Fruit fly (Drosophila melanogaster) whole organism, embryonic: ENCODE results near the gene dib.

Experiments used
- Atf6 ChIP-seq: fragments of 200-800 bp; sonication (Bioruptor generic); IDR thresholded peaks from 2 replicates; pipeline ENCODE4 v1.3.6; 2022; ENCODE audit warnings: missing biosample characterization, missing genetic modification characterization
- C15 ChIP-seq: fragments of 200-800 bp; sonication (Bioruptor generic); IDR thresholded peaks from 3 replicates; pipeline ENCODE4 v1.3.6; 2022; ENCODE audit warnings: missing biosample characterization, missing genetic modification characterization
- CG10209 ChIP-seq: fragments of 200-800 bp; sonication (Bioruptor generic); optimal IDR thresholded peaks from 3 replicates; lab custom pipeline; 2017; ENCODE audit warnings: missing biosample characterization, mild to moderate bottlenecking, missing genetic modification characterization, missing genetic modification reagents
- CG10321 ChIP-seq: fragments of 200-800 bp; sonication (Bioruptor generic); IDR thresholded peaks from 2 replicates; pipeline ENCODE4 v1.3.6; 2022; ENCODE audit warnings: missing biosample characterization, missing genetic modification characterization
- CG10959 ChIP-seq: fragments of 200-800 bp; sonication (Bioruptor generic); IDR thresholded peaks from 2 replicates; pipeline ENCODE4 v1.3.6; 2022; ENCODE audit warnings: missing biosample characterization, missing genetic modification characterization
- CG11456 ChIP-seq: fragments of 200-800 bp; sonication (Bioruptor generic); IDR thresholded peaks from 3 replicates; pipeline ENCODE4 v1.3.6; 2022; ENCODE audit warnings: missing biosample characterization, missing genetic modification characterization
- CG1603 ChIP-seq: fragments of 200-800 bp; sonication (Bioruptor generic); optimal IDR thresholded peaks from 2 replicates; lab custom pipeline; 2019; ENCODE audit warnings: missing biosample characterization, mild to moderate bottlenecking, missing genetic modification characterization, moderate library complexity
- CG16779 ChIP-seq: fragments of 200-800 bp; sonication (Bioruptor generic); IDR thresholded peaks from 2 replicates; pipeline ENCODE4 v1.3.6; 2022; ENCODE audit warnings: missing biosample characterization, missing genetic modification characterization
- CG17912 ChIP-seq: fragments of 200-800 bp; sonication (Bioruptor generic); optimal IDR thresholded peaks from 2 replicates; lab custom pipeline; 2018; ENCODE audit warnings: missing biosample characterization, mild to moderate bottlenecking, missing genetic modification characterization
- CG2120 ChIP-seq: fragments of 200-800 bp; sonication (Bioruptor generic); optimal IDR thresholded peaks from 3 replicates; lab custom pipeline; 2016; ENCODE audit warnings: missing biosample characterization, missing genetic modification characterization
- CG2129 ChIP-seq: fragments of 200-800 bp; sonication (Bioruptor generic); IDR thresholded peaks from 2 replicates; pipeline ENCODE4 v1.3.6; 2022; ENCODE audit warnings: missing biosample characterization, missing genetic modification characterization; ENCODE audit not compliant: partially characterized antibody
- CG2202 ChIP-seq: fragments of 200-800 bp; sonication (Bioruptor generic); optimal IDR thresholded peaks from 2 replicates; lab custom pipeline; 2018; ENCODE audit warnings: missing biosample characterization, mild to moderate bottlenecking, missing genetic modification characterization
- CG30020 ChIP-seq: fragments of 200-800 bp; optimal IDR thresholded peaks from 2 replicates; lab custom pipeline; 2019; ENCODE audit warnings: missing biosample characterization, mild to moderate bottlenecking, missing genetic modification characterization, moderate library complexity
- CG31388 ChIP-seq: fragments of 200-800 bp; sonication (Bioruptor generic); optimal IDR thresholded peaks from 2 replicates; lab custom pipeline; 2016; ENCODE audit warnings: missing biosample characterization, missing genetic modification characterization
- CG34376 ChIP-seq: fragments of 200-800 bp; sonication (Bioruptor generic); optimal IDR thresholded peaks from 2 replicates; lab custom pipeline; 2018; ENCODE audit warnings: missing biosample characterization, mild to moderate bottlenecking, missing genetic modification characterization
- CG43689 ChIP-seq: fragments of 200-800 bp; sonication (Bioruptor generic); IDR thresholded peaks from 2 replicates; pipeline ENCODE4 v1.3.6; 2022; ENCODE audit warnings: missing biosample characterization, missing genetic modification characterization
- CG4617 ChIP-seq: fragments of 200-800 bp; sonication (Bioruptor generic); optimal IDR thresholded peaks from 3 replicates; lab custom pipeline; 2016; ENCODE audit warnings: missing biosample characterization, missing genetic modification characterization, borderline replicate concordance
- CG8290 ChIP-seq, 3 experiments: fragments of 200-800 bp; sonication (Bioruptor generic); optimal IDR thresholded peaks; 2 replicates each; lab custom pipeline; 2016 to 2019; ENCODE audit warnings: missing biosample characterization in 3 of 3, missing genetic modification characterization in 3 of 3, mild to moderate bottlenecking in 2 of 3, moderate library complexity in 1 of 3
- CG8924 ChIP-seq: fragments of 200-800 bp; optimal IDR thresholded peaks from 3 replicates; lab custom pipeline; 2019; ENCODE audit warnings: missing biosample characterization, mild to moderate bottlenecking, missing genetic modification characterization, moderate library complexity
- CHES-1-like ChIP-seq: fragments of 200-800 bp; sonication (Bioruptor generic); optimal IDR thresholded peaks from 2 replicates; lab custom pipeline; 2016; ENCODE audit warnings: missing biosample characterization, missing genetic modification characterization
- Dad ChIP-seq: fragments of 200-800 bp; sonication (Bioruptor generic); optimal IDR thresholded peaks from 3 replicates; lab custom pipeline; 2016; ENCODE audit warnings: missing biosample characterization, missing genetic modification characterization
- Deaf1 ChIP-seq: fragments of 200-800 bp; optimal IDR thresholded peaks from 3 replicates; lab custom pipeline; 2019; ENCODE audit warnings: missing biosample characterization, mild to moderate bottlenecking, missing genetic modification characterization, moderate library complexity
- Dref ChIP-seq: fragments of 200-800 bp; sonication (Bioruptor generic); IDR thresholded peaks from 2 replicates; pipeline ENCODE4 v1.3.6; 2022; ENCODE audit warnings: missing biosample characterization, missing genetic modification characterization
- Drgx ChIP-seq: fragments of 200-800 bp; sonication (Bioruptor generic); IDR thresholded peaks from 2 replicates; pipeline ENCODE4 v1.3.6; 2022; ENCODE audit warnings: missing biosample characterization, missing genetic modification characterization
- Hr39 ChIP-seq: fragments of >200 bp; optimal IDR thresholded peaks from 2 replicates; lab custom pipeline; 2017
- MBD-R2 ChIP-seq: fragments of 200-800 bp; sonication (Bioruptor generic); IDR thresholded peaks from 2 replicates; pipeline ENCODE4 v1.3.6; 2022; ENCODE audit warnings: missing biosample characterization, missing genetic modification characterization
- Med ChIP-seq: fragments of 200-800 bp; sonication (Bioruptor generic); peaks from one replicate; lab custom pipeline; 2016; ENCODE audit warnings: missing biosample characterization, missing genetic modification characterization, mild to moderate bottlenecking, inconsistent platforms, moderate library complexity
- NFAT ChIP-seq: fragments of 200-800 bp; sonication (Bioruptor generic); IDR thresholded peaks from 2 replicates; pipeline ENCODE4 v1.3.6; 2022; ENCODE audit warnings: missing biosample characterization, missing genetic modification characterization
- Ptx1 ChIP-seq: fragments of 200-800 bp; sonication (Bioruptor generic); IDR thresholded peaks from 2 replicates; pipeline ENCODE4 v1.3.6; 2022; ENCODE audit warnings: missing biosample characterization, missing genetic modification characterization
- Rfx ChIP-seq: fragments of 200-800 bp; sonication (Bioruptor generic); IDR thresholded peaks from 2 replicates; pipeline ENCODE4 v1.3.6; 2022; ENCODE audit warnings: missing biosample characterization, missing genetic modification characterization
- Scr ChIP-seq: fragments of 200-800 bp; sonication (Bioruptor generic); IDR thresholded peaks from 2 replicates; pipeline ENCODE4 v1.3.6; 2022; ENCODE audit warnings: missing biosample characterization, missing genetic modification characterization; ENCODE audit not compliant: partially characterized antibody
- Sox102F ChIP-seq: fragments of 200-800 bp; sonication (Bioruptor generic); optimal IDR thresholded peaks from 2 replicates; lab custom pipeline; 2018; ENCODE audit warnings: missing biosample characterization, mild to moderate bottlenecking, missing genetic modification characterization, moderate library complexity
- al ChIP-seq: fragments of 200-800 bp; sonication (Bioruptor generic); IDR thresholded peaks from 2 replicates; pipeline ENCODE4 v1.3.6; 2022; ENCODE audit warnings: missing biosample characterization, missing genetic modification characterization
- aop ChIP-seq: fragments of 200-800 bp; sonication (Bioruptor generic); IDR thresholded peaks from 2 replicates; pipeline ENCODE4 v1.3.6; 2022; ENCODE audit warnings: missing biosample characterization, missing genetic modification characterization
- bbx ChIP-seq: fragments of 200-800 bp; sonication (Bioruptor generic); IDR thresholded peaks from 2 replicates; pipeline ENCODE4 v1.3.6; 2022; ENCODE audit warnings: missing biosample characterization, missing genetic modification characterization; ENCODE audit not compliant: partially characterized antibody
- bigmax ChIP-seq: fragments of 200-800 bp; sonication (Bioruptor generic); optimal IDR thresholded peaks from 2 replicates; lab custom pipeline; 2018; ENCODE audit warnings: missing biosample characterization, mild to moderate bottlenecking, missing genetic modification characterization
- croc ChIP-seq: fragments of 200-800 bp; sonication (Bioruptor generic); conservative IDR thresholded peaks from 3 replicates; pipeline ENCODE4 v1.3.6; 2022; ENCODE audit warnings: missing biosample characterization, missing genetic modification characterization
- crol ChIP-seq: fragments of 200-800 bp; sonication (Bioruptor generic); IDR thresholded peaks from 2 replicates; pipeline ENCODE4 v1.3.6; 2022; ENCODE audit warnings: missing biosample characterization, missing genetic modification characterization
- disco-r ChIP-seq: fragments of 200-800 bp; sonication (Bioruptor generic); optimal IDR thresholded peaks from 2 replicates; lab custom pipeline; 2016; ENCODE audit warnings: missing biosample characterization, missing genetic modification characterization
- emc ChIP-seq: fragments of 200-800 bp; sonication (Bioruptor generic); optimal IDR thresholded peaks from 2 replicates; lab custom pipeline; 2016; ENCODE audit warnings: missing biosample characterization, missing genetic modification characterization
- ems ChIP-seq: fragments of 200-800 bp; sonication (Bioruptor generic); optimal IDR thresholded peaks from 3 replicates; lab custom pipeline; 2016; ENCODE audit warnings: missing biosample characterization, missing genetic modification characterization
- grn ChIP-seq: fragments of 200-800 bp; sonication (Bioruptor generic); optimal IDR thresholded peaks from 3 replicates; lab custom pipeline; 2017; ENCODE audit warnings: missing biosample characterization, missing genetic modification characterization
- lola ChIP-seq, 3 experiments: fragments of >200 bp in 2 of 3; fragments of 200-800 bp in 1 of 3; sonication (Bioruptor generic) in 1 of 3; optimal IDR thresholded peaks; 2 replicates each; lab custom pipeline; 2017 to 2019; ENCODE audit warnings: missing biosample characterization in 3 of 3, missing genetic modification characterization in 3 of 3, mild to moderate bottlenecking in 1 of 3, moderate library complexity in 1 of 3
- sens ChIP-seq: fragments of 200-800 bp; sonication (Bioruptor generic); peaks from one replicate; lab custom pipeline; 2016; ENCODE audit warnings: missing biosample characterization, missing genetic modification characterization
- sens-2 ChIP-seq: fragments of 200-800 bp; sonication (Bioruptor generic); IDR thresholded peaks from 2 replicates; pipeline ENCODE4 v1.3.6; 2022; ENCODE audit warnings: missing biosample characterization, missing genetic modification characterization
- sob ChIP-seq: fragments of 200-800 bp; sonication (Bioruptor generic); IDR thresholded peaks from 2 replicates; pipeline ENCODE4 v1.3.6; 2022; ENCODE audit warnings: missing biosample characterization, missing genetic modification characterization
- sug ChIP-seq: fragments of 200-800 bp; optimal IDR thresholded peaks from 2 replicates; lab custom pipeline; 2019; ENCODE audit warnings: missing biosample characterization, mild to moderate bottlenecking, missing genetic modification characterization, moderate library complexity
- tll ChIP-seq, 2 experiments: fragments of 200-800 bp in 1 of 2; fragments of >200 bp in 1 of 2; sonication (Bioruptor generic) in 1 of 2; optimal IDR thresholded peaks; 2 replicates each; lab custom pipeline; 2017 to 2019; ENCODE audit warnings: missing biosample characterization in 2 of 2, missing genetic modification characterization in 2 of 2, mild to moderate bottlenecking in 1 of 2, moderate library complexity in 1 of 2
- twi ChIP-seq: fragments of 200-800 bp; optimal IDR thresholded peaks from 2 replicates; lab custom pipeline; 2019; ENCODE audit warnings: missing biosample characterization, mild to moderate bottlenecking, missing genetic modification characterization, moderate library complexity
- vfl ChIP-seq: fragments of 200-800 bp; sonication (Bioruptor generic); optimal IDR thresholded peaks from 2 replicates; lab custom pipeline; 2016; ENCODE audit warnings: missing biosample characterization, missing genetic modification characterization
- wek ChIP-seq: fragments of 200-800 bp; sonication (Bioruptor generic); optimal IDR thresholded peaks from 3 replicates; lab custom pipeline; 2018; ENCODE audit warnings: missing biosample characterization, mild to moderate bottlenecking, missing genetic modification characterization, moderate library complexity

Gene dib

DNA sequence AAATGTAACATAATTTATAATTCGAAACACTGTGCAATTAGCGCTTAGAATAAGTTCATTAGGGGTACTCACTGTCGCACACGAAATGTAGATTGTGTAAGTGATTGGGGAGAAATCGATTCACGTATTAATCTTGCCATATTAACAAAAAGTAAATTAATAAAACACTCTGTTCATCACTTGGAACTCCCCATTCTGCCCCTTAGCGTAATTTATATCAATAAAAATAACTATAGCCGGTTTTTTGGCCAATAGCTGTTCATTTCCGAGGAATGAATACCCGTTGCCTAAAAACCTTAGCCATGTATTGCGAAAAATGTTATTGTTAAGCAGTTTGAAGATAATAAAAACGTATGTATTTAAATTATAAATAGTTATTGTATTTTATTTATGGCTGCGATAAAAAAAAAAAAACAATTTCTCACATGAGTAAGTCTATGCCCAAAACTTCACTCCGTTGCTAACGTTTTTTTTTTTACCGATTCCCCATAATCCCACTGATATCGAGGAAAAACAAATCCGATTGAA, 2.7 kb upstream of the dib start, which contains the start of gene Ugt305A1 (continued):
- TF ChIP-seq CG16779: no peak
- TF ChIP-seq croc (GFP tag; lab: Robert Waterston, UW): no peak
- TF ChIP-seq CHES-1-like: no peak
- no peak for TF ChIP-seq CG31388 (GFP tag; lab: Kevin White, UChicago)
- TF ChIP-seq CG2120 (GFP tag; lab: Kevin White, UChicago): peak; percentile 30
- no peak for TF ChIP-seq Dad (GFP tag; lab: Kevin White, UChicago)
- no peak for TF ChIP-seq tll (GFP tag; optimal IDR thresholded peaks at IDR 0.05; lab: Kevin White, UChicago)
- TF ChIP-seq Ptx1 (GFP tag; lab: Robert Waterston, UW): peak; percentile 28; the same call in 1 of the 2 replicates
- TF ChIP-seq C15: no peak
- peak; percentile 50 for TF ChIP-seq wek (GFP tag; lab: Kevin White, UChicago)
- no peak for TF ChIP-seq CG2129 (GFP tag; lab: Robert Waterston, UW)
- no peak for TF ChIP-seq CG4617 (GFP tag; lab: Kevin White, UChicago)
- TF ChIP-seq Atf6 (GFP tag; lab: Robert Waterston, UW): no peak
- no peak for TF ChIP-seq Hr39 (lab: Kevin White, UChicago)
- no peak for TF ChIP-seq CG43689 (GFP tag; lab: Robert Waterston, UW)
- no peak for TF ChIP-seq CG10321 (GFP tag; lab: Robert Waterston, UW)
- TF ChIP-seq CG17912 (GFP tag; lab: Kevin White, UChicago): no peak
- peak; percentile 17 for TF ChIP-seq grn
- no peak for TF ChIP-seq CG10209 (GFP tag; lab: Kevin White, UChicago)
- TF ChIP-seq Sox102F (GFP tag; lab: Kevin White, UChicago): peak; percentile 31
- TF ChIP-seq sens-2 (GFP tag; lab: Robert Waterston, UW): no peak
- no peak for TF ChIP-seq bbx (GFP tag; lab: Robert Waterston, UW)
- no peak for TF ChIP-seq vfl (GFP tag; lab: Kevin White, UChicago)
- no peak for TF ChIP-seq CG1603
- TF ChIP-seq lola (GFP tag; optimal IDR thresholded peaks at IDR 0.05; lab: Kevin White, UChicago): no peak
- no peak for TF ChIP-seq ems
- peak; percentile 6 for TF ChIP-seq CG34376
- no peak for TF ChIP-seq Dref
- TF ChIP-seq bigmax (GFP tag; lab: Kevin White, UChicago): no peak
- TF ChIP-seq sens (GFP tag; lab: Kevin White, UChicago): peak; percentile 78
- TF ChIP-seq CG11456 (GFP tag; lab: Robert Waterston, UW): no peak

DNA sequence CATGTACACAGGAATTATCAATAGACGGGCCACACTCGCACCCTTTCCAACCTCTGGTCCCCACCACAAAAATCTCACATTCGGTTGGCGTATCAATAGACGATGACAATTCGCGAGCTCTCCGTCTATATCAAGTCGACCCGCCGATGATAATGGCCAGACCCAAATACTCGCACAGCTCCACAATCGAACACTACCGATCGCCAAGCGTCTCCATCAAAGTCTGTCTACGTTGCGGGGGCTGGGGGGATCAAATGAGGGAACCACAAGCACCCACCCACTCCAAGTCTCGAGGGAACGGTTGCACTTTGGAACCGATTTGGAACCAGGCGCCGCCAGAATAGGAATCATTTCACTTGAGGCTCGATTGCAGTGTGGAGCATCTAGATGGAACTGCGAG, 6.3 kb downstream of the dib start:
- TF ChIP-seq CG31388 (GFP tag; lab: Kevin White, UChicago) (no peak), CG2202 (tag; lab: Kevin White, UChicago) (no peak), twi (tag; lab: Kevin White, UChicago) (no peak), Deaf1 (tag; lab: Kevin White, UChicago) (peak; percentile 58), Rfx (no peak), CG34376 (peak; percentile 70), Scr (GFP tag; lab: Robert Waterston, UW) (no peak), CG8924 (no peak), NFAT (GFP tag; lab: Robert Waterston, UW) (0 out of 2 replicates have a peak, but pooled peaks have one; percentile 20), grn (peak; percentile 33), Med (GFP tag; lab: Kevin White, UChicago) (peak; percentile 63), al (GFP tag; lab: Robert Waterston, UW) (no peak), emc (GFP tag; lab: Kevin White, UChicago) (no peak), CG10209 (GFP tag; lab: Kevin White, UChicago) (no peak), crol (GFP tag; lab: Robert Waterston, UW) (peak; percentile 73), CG30020 (no peak), Drgx (GFP tag; lab: Robert Waterston, UW) (peak; percentile 35; the same call in 1 of the 2 replicates), CG8290 (GFP tag; optimal IDR thresholded peaks at IDR 0.05; lab: Kevin White, UChicago) (no peak), CG8290 (tag; optimal IDR thresholded peaks at IDR 0.05; lab: Kevin White, UChicago) (no peak), CG10959 (GFP tag; lab: Robert Waterston, UW) (no peak), MBD-R2 (GFP tag; lab: Robert Waterston, UW) (no peak), aop (GFP tag; lab: Robert Waterston, UW) (no peak), sug (peak; percentile 33), sob (GFP tag; lab: Robert Waterston, UW) (no peak), disco-r (GFP tag; lab: Kevin White, UChicago) (no peak)
